Worm (Caenorhabditis elegans) whole organism, mixed stage, embryonic: Measurements from ENCODE around the gene Y71H2AM.20.

Source experiments
- bed-3 ChIP-seq: fragments of 200-800 bp; sonication (Bioruptor generic); optimal IDR thresholded peaks from 3 replicates; lab custom pipeline; 2018; ENCODE audit warnings: mild to moderate bottlenecking, missing genetic modification characterization, moderate library complexity, missing compliant biosample characterization
- blmp-1 ChIP-seq: fragments of 150-350 bp; optimal IDR thresholded peaks from 2 replicates; lab custom pipeline; 2014; ENCODE audit warnings: missing biosample characterization, missing genetic modification characterization
- ceh-39 ChIP-seq: fragments of 150-350 bp; optimal IDR thresholded peaks from 2 replicates; lab custom pipeline; 2014; ENCODE audit warnings: missing biosample characterization, missing genetic modification characterization
- ceh-43 ChIP-seq: fragments of 200-800 bp; sonication (Bioruptor generic); optimal IDR thresholded peaks from 2 replicates; lab custom pipeline; 2018; ENCODE audit warnings: mild to moderate bottlenecking, missing genetic modification characterization, moderate library complexity, missing compliant biosample characterization
- ceh-83 ChIP-seq: fragments of 200-800 bp; sonication (Bioruptor generic); optimal IDR thresholded peaks from 2 replicates; lab custom pipeline; 2018; ENCODE audit warnings: mild to moderate bottlenecking, missing genetic modification characterization, missing compliant biosample characterization
- ces-1 ChIP-seq: fragments of 150-350 bp; optimal IDR thresholded peaks from 2 replicates; lab custom pipeline; 2014; ENCODE audit warnings: missing biosample characterization, missing genetic modification reagents, missing genetic modification characterization
- cnd-1 ChIP-seq: fragments of 200-800 bp; sonication (Bioruptor generic); optimal IDR thresholded peaks from 2 replicates; lab custom pipeline; 2018; ENCODE audit warnings: mild to moderate bottlenecking, missing genetic modification characterization, missing compliant biosample characterization
- drap-1 ChIP-seq: fragments of 200-800 bp; sonication (Bioruptor generic); optimal IDR thresholded peaks from 3 replicates; lab custom pipeline; 2018; ENCODE audit warnings: mild to moderate bottlenecking, missing genetic modification characterization, missing compliant biosample characterization
- elt-1 ChIP-seq: sonication (generic microtip); optimal IDR thresholded peaks from 2 replicates; lab custom pipeline; 2017; ENCODE audit warnings: missing genetic modification characterization, mild to moderate bottlenecking, missing compliant biosample characterization, antibody characterized with exemption, moderate library complexity, borderline replicate concordance; ENCODE audit not compliant: insufficient read depth
- elt-3 ChIP-seq: fragments of 150-350 bp; optimal IDR thresholded peaks from 2 replicates; lab custom pipeline; 2014; ENCODE audit warnings: missing biosample characterization, missing genetic modification characterization
- flh-1 ChIP-seq: fragments of 200-800 bp; sonication (Bioruptor generic); optimal IDR thresholded peaks from 2 replicates; lab custom pipeline; 2018; ENCODE audit warnings: mild to moderate bottlenecking, missing genetic modification characterization, moderate library complexity, missing compliant biosample characterization
- ham-2 ChIP-seq: fragments of 200-800 bp; sonication (Bioruptor generic); optimal IDR thresholded peaks from 2 replicates; lab custom pipeline; 2018; ENCODE audit warnings: mild to moderate bottlenecking, missing genetic modification characterization, missing compliant biosample characterization
- hlh-1 ChIP-seq: fragments of 150-350 bp; optimal IDR thresholded peaks from 2 replicates; lab custom pipeline; 2014; ENCODE audit warnings: missing biosample characterization, missing genetic modification reagents, missing genetic modification characterization
- lin-13 ChIP-seq: fragments of 150-350 bp; optimal IDR thresholded peaks from 2 replicates; lab custom pipeline; 2014; ENCODE audit warnings: missing biosample characterization, missing genetic modification characterization
- lsy-2 ChIP-seq: fragments of 150-350 bp; optimal IDR thresholded peaks from 2 replicates; lab custom pipeline; 2014; ENCODE audit warnings: missing biosample characterization, missing genetic modification characterization
- mab-5 ChIP-seq: fragments of 150-350 bp; optimal IDR thresholded peaks from 2 replicates; lab custom pipeline; 2014; ENCODE audit warnings: missing biosample characterization, missing genetic modification characterization
- mep-1 ChIP-seq: fragments of 150-350 bp; optimal IDR thresholded peaks from 2 replicates; lab custom pipeline; 2017; ENCODE audit warnings: missing biosample characterization, missing genetic modification reagents, missing genetic modification characterization, inconsistent platforms
- mls-2 ChIP-seq: sonication (generic microtip); optimal IDR thresholded peaks from 2 replicates; lab custom pipeline; 2016; ENCODE audit warnings: mild to moderate bottlenecking, missing genetic modification characterization, moderate library complexity, missing compliant biosample characterization
- nhr-12 ChIP-seq: fragments of 150-350 bp; optimal IDR thresholded peaks from 2 replicates; lab custom pipeline; 2014; ENCODE audit warnings: missing biosample characterization, missing genetic modification characterization
- nhr-237 ChIP-seq: fragments of 150-350 bp; optimal IDR thresholded peaks from 2 replicates; lab custom pipeline; 2014; ENCODE audit warnings: missing biosample characterization, missing genetic modification characterization
- nhr-28 ChIP-seq: fragments of 150-350 bp; optimal IDR thresholded peaks from 2 replicates; lab custom pipeline; 2014; ENCODE audit warnings: missing biosample characterization, missing genetic modification characterization
- nhr-76 ChIP-seq: sonication (generic microtip); optimal IDR thresholded peaks from 2 replicates; lab custom pipeline; 2017; ENCODE audit warnings: missing biosample characterization, missing genetic modification characterization
- pha-4 ChIP-seq: fragments of 150-350 bp; optimal IDR thresholded peaks from 2 replicates; lab custom pipeline; 2018; ENCODE audit warnings: missing biosample characterization, missing genetic modification reagents, missing genetic modification characterization
- sem-2 ChIP-seq: fragments of 200-800 bp; sonication (Bioruptor generic); optimal IDR thresholded peaks from 2 replicates; lab custom pipeline; 2018; ENCODE audit warnings: mild to moderate bottlenecking, missing genetic modification characterization, missing compliant biosample characterization
- snpc-4 ChIP-seq: fragments of 150-350 bp; optimal IDR thresholded peaks from 2 replicates; lab custom pipeline; 2014; ENCODE audit warnings: missing biosample characterization, missing genetic modification characterization
- sptf-1 ChIP-seq: sonication (generic microtip); optimal IDR thresholded peaks from 2 replicates; lab custom pipeline; 2017; ENCODE audit warnings: mild to moderate bottlenecking, missing genetic modification characterization, moderate library complexity, missing compliant biosample characterization
- unc-120 ChIP-seq: sonication (generic microtip); optimal IDR thresholded peaks from 2 replicates; lab custom pipeline; 2017; ENCODE audit warnings: missing genetic modification characterization, missing compliant biosample characterization; ENCODE audit not compliant: poor library complexity, severe bottlenecking
- unc-39 ChIP-seq: fragments of 150-350 bp; optimal IDR thresholded peaks from 2 replicates; lab custom pipeline; 2014; ENCODE audit warnings: missing biosample characterization, missing genetic modification characterization
- unc-62 ChIP-seq: fragments of 150-350 bp; optimal IDR thresholded peaks from 2 replicates; lab custom pipeline; 2014; ENCODE audit warnings: missing biosample characterization, missing genetic modification reagents, missing genetic modification characterization
- zip-8 ChIP-seq: fragments of 150-350 bp; optimal IDR thresholded peaks from 2 replicates; lab custom pipeline; 2014; ENCODE audit warnings: missing biosample characterization, missing genetic modification characterization
- ztf-11 ChIP-seq: fragments of 150-350 bp; optimal IDR thresholded peaks from 2 replicates; lab custom pipeline; 2014; ENCODE audit warnings: missing biosample characterization, missing genetic modification characterization

The Y71H2AM.20 gene

ce11 chrIII:2786740-2787139 lies 992 bp upstream of the Y71H2AM.20 start, which contains the start of gene nduc-2:
TSS of gene nduc-2 (plus strand) at chrIII:2786852.
- TF ChIP-seq sptf-1 (tag; lab: Kevin White, UChicago) (no peak), ceh-43 (GFP tag; lab: Kevin White, UChicago) (no peak), hlh-1 (tag; lab: Kevin White, UChicago) (no peak), nhr-28 (tag; lab: Kevin White, UChicago) (no peak), bed-3 (GFP tag; lab: Kevin White, UChicago) (no peak), mep-1 (no peak), pha-4 (no peak), lin-13 (tag; lab: Kevin White, UChicago) (no peak), cnd-1 (tag; lab: Kevin White, UChicago) (no peak), elt-1 (tag; lab: Kevin White, UChicago) (no peak), nhr-76 (tag; lab: Kevin White, UChicago) (no peak), sem-2 (no peak), unc-120 (no peak), nhr-12 (tag; lab: Kevin White, UChicago) (no peak), snpc-4 (no peak), unc-62 (GFP tag; lab: Kevin White, UChicago) (no peak), drap-1 (GFP tag; lab: Kevin White, UChicago) (no peak), ham-2 (no peak)

DNA sequence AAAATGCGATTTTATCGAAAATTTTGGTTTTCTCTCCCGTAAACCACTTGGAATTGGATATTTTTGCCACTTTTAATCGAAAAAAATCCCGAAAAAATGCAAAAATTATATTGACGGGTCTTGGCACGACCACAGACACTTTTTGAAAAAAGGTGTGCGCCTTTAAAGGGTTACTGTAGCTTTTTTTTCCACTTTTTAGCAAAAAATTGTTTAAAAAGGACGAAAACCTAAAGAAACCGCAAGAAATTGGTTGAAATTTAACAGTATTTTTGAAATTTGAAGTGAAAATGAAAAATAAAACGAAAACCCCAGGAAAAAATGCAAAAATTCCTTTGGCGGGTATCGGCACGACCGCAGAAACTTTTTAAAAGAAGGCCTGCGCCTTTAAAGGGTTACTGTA lies 3.9 kb downstream of the Y71H2AM.20 start:
- no peak for TF ChIP-seq ceh-43 (GFP tag; lab: Kevin White, UChicago)
- TF ChIP-seq nhr-237 (tag; lab: Kevin White, UChicago) = no peak
- no peak for TF ChIP-seq cnd-1 (tag; lab: Kevin White, UChicago)
- no peak for TF ChIP-seq sem-2
- no peak for TF ChIP-seq nhr-76 (tag; lab: Kevin White, UChicago)
- TF ChIP-seq mep-1 = no peak
- TF ChIP-seq sptf-1 (tag; lab: Kevin White, UChicago) = no peak
- no peak for TF ChIP-seq ztf-11 (tag; lab: Kevin White, UChicago)

DNA sequence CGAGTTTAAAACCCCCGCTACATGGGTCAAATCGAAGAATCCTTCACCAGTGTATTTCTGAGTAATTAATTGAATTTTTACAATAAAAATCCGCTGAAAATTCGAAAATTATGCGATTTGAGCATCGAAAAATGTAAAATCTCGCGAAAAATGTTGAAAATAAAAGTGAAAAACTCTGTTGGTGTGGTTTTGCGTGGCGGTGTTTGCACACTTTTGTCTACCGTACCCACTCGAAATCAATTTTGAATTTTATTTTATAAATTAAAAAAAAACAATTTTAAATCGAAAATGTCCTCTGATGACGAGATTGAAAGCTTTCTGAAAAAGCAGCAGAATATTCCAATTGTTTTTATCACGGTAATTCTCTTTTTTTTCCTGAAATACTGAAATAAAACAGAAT lies 5.0 kb downstream of the Y71H2AM.20 start, which contains the start of gene Y71H2AM.6:
TSS of gene Y71H2AM.6 (plus strand) at position 264 of the 400 bp plus-strand sequence.
- TF ChIP-seq ces-1 = peak; percentile 79
- no peak for TF ChIP-seq cnd-1 (tag; lab: Kevin White, UChicago)
- TF ChIP-seq lsy-2 (tag; lab: Kevin White, UChicago) = peak; percentile 98
- no peak for TF ChIP-seq unc-62 (GFP tag; lab: Kevin White, UChicago)
- no peak for TF ChIP-seq zip-8
- TF ChIP-seq nhr-237 (tag; lab: Kevin White, UChicago) = peak; percentile 21
- no peak for TF ChIP-seq unc-39 (tag; lab: Kevin White, UChicago)
- TF ChIP-seq, all 35 proteins: peak for 3

ce11 chrIII:2780283-2780682 lies 5.5 kb downstream of the Y71H2AM.20 start:
- TF ChIP-seq mab-5 (tag; lab: Kevin White, UChicago) = no peak
- TF ChIP-seq ztf-11 (tag; lab: Kevin White, UChicago) = no peak
- TF ChIP-seq ces-1 = peak; percentile 17
- TF ChIP-seq mls-2 = no peak
- no peak for TF ChIP-seq pha-4
- no peak for TF ChIP-seq ceh-83 (GFP tag; lab: Kevin White, UChicago)
- no peak for TF ChIP-seq nhr-28 (tag; lab: Kevin White, UChicago)
- TF ChIP-seq, all 35 proteins: peak for 1

ce11 chrIII:2778655-2779054 lies 7.1 kb downstream of the Y71H2AM.20 start, which contains the start of gene laf-1:
TSS of gene laf-1 (minus strand) at chrIII:2779053.
- TF ChIP-seq lin-13 (tag; lab: Kevin White, UChicago) = no peak
- TF ChIP-seq zip-8 = no peak
- TF ChIP-seq lsy-2 (tag; lab: Kevin White, UChicago) = no peak
- TF ChIP-seq snpc-4 = no peak
- TF ChIP-seq cnd-1 (tag; lab: Kevin White, UChicago) = no peak
- TF ChIP-seq unc-62 (GFP tag; lab: Kevin White, UChicago) = no peak
- TF ChIP-seq ztf-11 (tag; lab: Kevin White, UChicago) = no peak
- TF ChIP-seq blmp-1 (tag; lab: Kevin White, UChicago) = no peak
- no peak for TF ChIP-seq pha-4
- TF ChIP-seq ces-1 = no peak
- no peak for TF ChIP-seq flh-1
- TF ChIP-seq nhr-28 (tag; lab: Kevin White, UChicago) = no peak
- TF ChIP-seq nhr-237 (tag; lab: Kevin White, UChicago) = no peak
- TF ChIP-seq mab-5 (tag; lab: Kevin White, UChicago) = no peak

DNA sequence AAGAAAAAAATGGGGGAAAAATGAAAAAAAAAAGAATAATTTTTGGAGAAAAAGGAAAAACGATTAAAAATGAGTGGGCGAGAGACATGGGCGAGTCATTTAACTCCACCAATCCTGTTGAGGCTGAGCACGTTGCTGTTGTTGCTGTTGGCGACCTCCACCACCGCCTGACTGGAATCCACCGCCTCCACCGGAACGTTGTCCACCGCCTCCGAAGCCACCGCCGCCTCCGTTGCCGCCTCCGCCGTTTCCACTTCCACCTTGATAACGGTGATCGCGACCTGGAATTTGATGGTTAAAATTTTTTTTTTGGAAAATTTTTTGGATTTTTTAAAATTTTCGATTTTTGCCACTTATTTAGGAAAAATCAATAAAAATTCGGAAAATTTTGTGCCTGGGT lies 15.0 kb downstream of the Y71H2AM.20 start:
- TF ChIP-seq nhr-28 (tag; lab: Kevin White, UChicago) (no peak), sptf-1 (tag; lab: Kevin White, UChicago) (no peak), ztf-11 (tag; lab: Kevin White, UChicago) (no peak), zip-8 (no peak), mep-1 (no peak), mab-5 (tag; lab: Kevin White, UChicago) (no peak), lin-13 (tag; lab: Kevin White, UChicago) (no peak), ham-2 (no peak), ceh-83 (GFP tag; lab: Kevin White, UChicago) (no peak), mls-2 (no peak), snpc-4 (no peak), ceh-39 (tag; lab: Kevin White, UChicago) (no peak), elt-3 (no peak), unc-39 (tag; lab: Kevin White, UChicago) (no peak)
